Worm (Caenorhabditis elegans) whole organism, L3 larva: ENCODE measurements around the gene sea-1.
A peak's percentile ranks its signal among the peaks of the same experiment; 100 is the strongest.

Experiments used
- ZK546.5 ChIP-seq: sonication (generic microtip); optimal IDR thresholded peaks from 2 replicates; lab custom pipeline; 2017; ENCODE audit warnings: missing biosample characterization, missing genetic modification characterization
- aly-2 ChIP-seq: fragments of 150-350 bp; optimal IDR thresholded peaks from 2 replicates; lab custom pipeline; 2014; ENCODE audit warnings: missing biosample characterization, missing genetic modification characterization
- ama-1 ChIP-seq: fragments of 150-350 bp; optimal IDR thresholded peaks from 2 replicates; lab custom pipeline; 2018
- ceh-16 ChIP-seq: sonication (generic microtip); optimal IDR thresholded peaks from 2 replicates; lab custom pipeline; 2017; ENCODE audit warnings: missing biosample characterization, missing genetic modification characterization
- ceh-82 ChIP-seq: fragments of 150-350 bp; optimal IDR thresholded peaks from 2 replicates; lab custom pipeline; 2014; ENCODE audit warnings: missing biosample characterization, missing genetic modification characterization
- ceh-9 ChIP-seq: sonication (generic microtip); optimal IDR thresholded peaks from 2 replicates; lab custom pipeline; 2018; ENCODE audit warnings: missing biosample characterization, missing genetic modification characterization
- daf-12 ChIP-seq: fragments of 150-350 bp; optimal IDR thresholded peaks from 2 replicates; lab custom pipeline; 2014; ENCODE audit warnings: missing biosample characterization, missing genetic modification reagents, missing genetic modification characterization
- egl-27 ChIP-seq: sonication (generic microtip); optimal IDR thresholded peaks from 4 replicates; lab custom pipeline; 2017; ENCODE audit warnings: missing biosample characterization, missing genetic modification reagents, missing genetic modification characterization
- egl-5 ChIP-seq: fragments of 150-350 bp; optimal IDR thresholded peaks from 2 replicates; lab custom pipeline; 2017; ENCODE audit warnings: missing biosample characterization, missing genetic modification reagents, missing genetic modification characterization, inconsistent platforms
- elt-1 ChIP-seq: fragments of 150-350 bp; optimal IDR thresholded peaks from 2 replicates; lab custom pipeline; 2014; ENCODE audit warnings: missing biosample characterization, missing genetic modification characterization
- elt-3 ChIP-seq, 3 experiments: fragments of 150-350 bp in 1 of 3; sonication (generic microtip) in 2 of 3; optimal IDR thresholded peaks; 2 replicates in 2 of 3; 4 replicates in 1 of 3; lab custom pipeline; 2014 to 2017; ENCODE audit warnings: missing biosample characterization in 3 of 3, missing genetic modification characterization in 3 of 3
- eor-1 ChIP-seq, 2 experiments: fragments of 150-350 bp; optimal IDR thresholded peaks; 2 replicates each; lab custom pipeline; 2014 to 2018; ENCODE audit warnings: missing biosample characterization in 2 of 2, missing genetic modification characterization in 2 of 2
- fkh-10 ChIP-seq: sonication (generic microtip); optimal IDR thresholded peaks from 2 replicates; lab custom pipeline; 2017; ENCODE audit warnings: missing biosample characterization, missing genetic modification reagents, missing genetic modification characterization
- fkh-2 ChIP-seq: fragments of 150-350 bp; optimal IDR thresholded peaks from 2 replicates; lab custom pipeline; 2014; ENCODE audit warnings: missing biosample characterization, missing genetic modification reagents, missing genetic modification characterization
- fos-1 ChIP-seq: fragments of 150-350 bp; optimal IDR thresholded peaks from 2 replicates; lab custom pipeline; 2014; ENCODE audit warnings: missing biosample characterization, missing genetic modification characterization
- jun-1 ChIP-seq: fragments of 150-350 bp; optimal IDR thresholded peaks from 2 replicates; lab custom pipeline; 2014; ENCODE audit warnings: missing biosample characterization, missing genetic modification reagents, missing genetic modification characterization
- lin-15B ChIP-seq: fragments of 150-350 bp; optimal IDR thresholded peaks from 2 replicates; lab custom pipeline; 2014; ENCODE audit warnings: missing biosample characterization, missing genetic modification characterization
- lin-39 ChIP-seq: fragments of 150-350 bp; optimal IDR thresholded peaks from 2 replicates; lab custom pipeline; 2018; ENCODE audit warnings: missing biosample characterization, missing genetic modification reagents, missing genetic modification characterization
- lsy-12 ChIP-seq: sonication (generic microtip); optimal IDR thresholded peaks from 2 replicates; lab custom pipeline; 2016; ENCODE audit warnings: mild to moderate bottlenecking, missing genetic modification characterization, missing compliant biosample characterization
- nhr-11 ChIP-seq: fragments of 150-350 bp; optimal IDR thresholded peaks from 2 replicates; lab custom pipeline; 2014; ENCODE audit warnings: missing biosample characterization, missing genetic modification characterization
- nhr-12 ChIP-seq: fragments of 150-350 bp; optimal IDR thresholded peaks from 2 replicates; lab custom pipeline; 2014; ENCODE audit warnings: missing biosample characterization, missing genetic modification characterization
- nhr-23 ChIP-seq: fragments of 150-350 bp; optimal IDR thresholded peaks from 2 replicates; lab custom pipeline; 2014; ENCODE audit warnings: missing biosample characterization, missing genetic modification reagents, missing genetic modification characterization
- nhr-237 ChIP-seq: fragments of 150-350 bp; optimal IDR thresholded peaks from 2 replicates; lab custom pipeline; 2014; ENCODE audit warnings: missing biosample characterization, missing genetic modification characterization
- nhr-25 ChIP-seq: sonication (generic microtip); optimal IDR thresholded peaks from 2 replicates; lab custom pipeline; 2017; ENCODE audit warnings: missing biosample characterization, missing genetic modification characterization
- nhr-67 ChIP-seq: fragments of 150-350 bp; optimal IDR thresholded peaks from 2 replicates; lab custom pipeline; 2014; ENCODE audit warnings: missing biosample characterization, missing genetic modification characterization
- nhr-76 ChIP-seq: fragments of 150-350 bp; sonication (generic microtip); optimal IDR thresholded peaks from 5 replicates; lab custom pipeline; 2014; ENCODE audit warnings: missing biosample characterization, missing genetic modification characterization
- nhr-77 ChIP-seq: fragments of 150-350 bp; optimal IDR thresholded peaks from 2 replicates; lab custom pipeline; 2014; ENCODE audit warnings: missing biosample characterization, missing genetic modification characterization
- pha-4 ChIP-seq: fragments of 150-350 bp; optimal IDR thresholded peaks from 2 replicates; lab custom pipeline; 2014; ENCODE audit warnings: missing biosample characterization, missing genetic modification reagents, missing genetic modification characterization
- pqm-1 ChIP-seq: fragments of 150-350 bp; optimal IDR thresholded peaks from 2 replicates; lab custom pipeline; 2017; ENCODE audit warnings: missing biosample characterization, missing genetic modification characterization, inconsistent platforms
- tbx-2 ChIP-seq: sonication (generic microtip); optimal IDR thresholded peaks from 2 replicates; lab custom pipeline; 2016; ENCODE audit warnings: mild to moderate bottlenecking, missing genetic modification characterization, missing compliant biosample characterization

Gene sea-1

DNA sequence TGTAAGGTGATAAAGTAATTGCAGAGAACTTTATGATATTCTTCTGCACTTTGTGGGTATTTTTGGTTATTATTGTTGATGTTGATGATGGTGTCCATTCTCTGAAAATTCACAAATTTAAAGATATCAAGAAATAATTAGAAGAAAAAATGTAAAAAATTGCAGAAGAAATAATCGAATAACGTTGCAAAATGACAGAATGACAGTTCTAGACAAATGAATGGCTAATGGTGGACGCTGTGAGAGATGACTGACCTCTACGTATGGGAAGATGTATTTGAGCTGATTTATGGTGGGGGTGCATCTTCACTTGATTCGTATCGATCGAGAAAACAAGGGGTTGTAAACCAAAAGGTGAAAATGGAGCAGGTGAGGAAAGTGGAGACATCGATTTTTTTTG, at the start of gene sea-1:
Gene sea-1, minus strand, starts transcription at position 101 of the 400 bp plus-strand sequence.
- no peak for TF ChIP-seq eor-1 (tag; optimal IDR thresholded peaks at IDR 0.05; lab: Kevin White, UChicago)
- TF ChIP-seq pqm-1, result no peak
- no peak for TF ChIP-seq nhr-25 (tag; lab: Kevin White, UChicago)
- TF ChIP-seq nhr-77 (tag; lab: Kevin White, UChicago), result no peak
- no peak for TF ChIP-seq nhr-11 (tag; lab: Kevin White, UChicago)
- TF ChIP-seq, all 47 proteins: peak for 0

- TF ChIP-seq ceh-16 (tag; lab: Kevin White, UChicago) (no peak), lin-39 (tag; lab: Kevin White, UChicago) (no peak), nhr-12 (tag; lab: Kevin White, UChicago) (no peak), ceh-82 (no peak), jun-1 (tag; lab: Kevin White, UChicago) (no peak), nhr-76 (tag; lab: Kevin White, UChicago) (no peak), aly-2 (tag; lab: Kevin White, UChicago) (no peak), lsy-12 (tag; lab: Kevin White, UChicago) (no peak), egl-27 (tag; lab: Kevin White, UChicago) (no peak), nhr-77 (tag; lab: Kevin White, UChicago) (no peak), nhr-237 (tag; lab: Kevin White, UChicago) (no peak), tbx-2 (no peak), nhr-67 (tag; lab: Kevin White, UChicago) (no peak)
- TF ChIP-seq, all 47 proteins: peak for 0
These were observed 47.6 kb upstream of the sea-1 start, which contains the start of gene C46E10.3 for ce11 chrII:3721016-3721415. C46E10.3 (plus strand) TSS chrII:3721316.

DNA sequence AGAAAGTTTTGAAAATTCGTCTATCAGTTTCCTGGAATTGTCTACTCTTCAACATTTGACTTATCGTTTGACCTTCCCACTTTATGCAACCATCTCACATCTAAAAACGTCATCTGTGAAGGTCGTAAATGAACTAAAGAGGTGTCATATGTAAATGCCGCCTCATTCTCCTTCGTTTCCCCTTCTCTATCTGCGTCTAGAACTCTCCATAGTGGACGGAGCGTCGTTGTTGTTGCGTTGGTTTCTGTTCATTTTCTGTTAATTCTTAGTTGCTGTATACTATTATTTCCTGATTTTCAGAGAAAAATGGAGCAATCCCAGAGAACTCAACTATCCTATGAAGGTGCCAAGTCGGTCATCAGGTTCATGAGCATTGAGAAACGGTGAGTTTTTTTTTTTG, 43.6 kb upstream of the sea-1 start, which contains the start of gene fbxc-52:
Gene fbxc-52, plus strand, starts transcription at position 301 of the 400 bp plus-strand sequence.
- TF ChIP-seq lin-39 (tag; lab: Kevin White, UChicago) (no peak), nhr-25 (tag; lab: Kevin White, UChicago) (peak; percentile 45)

DNA sequence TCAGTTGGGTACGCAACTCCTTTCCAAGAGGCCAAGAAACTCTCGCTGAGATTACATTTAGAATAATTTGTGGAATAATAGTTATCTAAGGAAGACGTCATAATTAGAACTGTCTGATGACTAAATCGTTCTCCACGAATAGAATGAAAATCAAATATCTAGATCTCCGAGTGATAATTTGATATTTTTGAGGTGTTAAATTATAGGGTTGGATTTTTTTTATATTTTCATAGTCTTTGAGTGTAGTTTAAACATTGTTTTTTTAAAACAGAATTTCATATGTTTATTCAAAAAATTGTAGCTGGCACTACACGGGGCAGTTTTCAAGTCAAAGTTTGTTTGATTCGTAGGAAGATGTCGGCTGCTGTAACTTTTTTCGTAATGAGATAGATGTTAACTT, 43.1 kb upstream of the sea-1 start, which contains the start of gene srh-99:
Gene srh-99, minus strand, starts transcription at position 101 of the 400 bp plus-strand sequence.
- no peak for TF ChIP-seq nhr-76 (tag; lab: Kevin White, UChicago)
- TF ChIP-seq nhr-23, result no peak
- TF ChIP-seq ceh-9 (tag; lab: Kevin White, UChicago), result no peak
- TF ChIP-seq fos-1 (tag; lab: Kevin White, UChicago), result no peak
- no peak for TF ChIP-seq egl-5 (tag; lab: Kevin White, UChicago)
- no peak for TF ChIP-seq elt-3 (tag; optimal IDR thresholded peaks at IDR 0.05; lab: Kevin White, UChicago)

ce11 chrII:3714595-3714994, 41.2 kb upstream of the sea-1 start, which contains the start of gene srh-100:
srh-100 (minus strand) TSS chrII:3714695.
- TF ChIP-seq aly-2 (tag; lab: Kevin White, UChicago), result no peak
- TF ChIP-seq ceh-82, result no peak
- no peak for TF ChIP-seq elt-1 (tag; lab: Kevin White, UChicago)
- no peak for TF ChIP-seq daf-12 (tag; lab: Kevin White, UChicago)
- no peak for TF ChIP-seq pha-4
- no peak for TF ChIP-seq nhr-77 (tag; lab: Kevin White, UChicago)

DNA sequence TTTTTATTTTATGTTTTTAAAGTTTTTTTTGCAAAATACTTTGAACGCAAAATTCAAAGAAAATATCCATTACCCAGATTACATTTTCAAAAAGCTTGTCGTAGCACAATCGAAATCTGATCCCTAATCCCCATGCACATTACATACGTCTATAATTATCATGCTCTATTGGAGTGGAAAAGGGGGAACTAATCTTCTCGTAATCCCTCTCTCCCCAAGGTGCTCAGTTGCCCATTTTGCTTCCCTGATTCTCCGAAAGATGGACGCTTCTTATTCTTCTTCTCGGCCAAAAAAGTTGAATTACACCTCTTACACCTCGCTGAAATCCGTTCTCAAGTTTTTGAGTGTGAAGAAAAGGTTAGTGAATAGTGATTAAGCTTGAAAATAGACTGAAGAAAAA, 37.7 kb upstream of the sea-1 start, which contains the start of gene fbxc-53:
Gene fbxc-53, plus strand, starts transcription at position 245 of the 400 bp plus-strand sequence.
- no peak for TF ChIP-seq fkh-10 (GFP tag; lab: Kevin White, UChicago)
- no peak for TF ChIP-seq fkh-2 (tag; lab: Kevin White, UChicago)
- TF ChIP-seq pqm-1, result no peak
- no peak for TF ChIP-seq ama-1
- no peak for TF ChIP-seq lin-15B (tag; lab: Kevin White, UChicago)
- no peak for TF ChIP-seq nhr-67 (tag; lab: Kevin White, UChicago)
- TF ChIP-seq ZK546.5 (tag; lab: Kevin White, UChicago), result no peak
- no peak for TF ChIP-seq elt-1 (tag; lab: Kevin White, UChicago)
- no peak for TF ChIP-seq egl-5 (tag; lab: Kevin White, UChicago)
- no peak for TF ChIP-seq aly-2 (tag; lab: Kevin White, UChicago)
- TF ChIP-seq egl-27 (tag; lab: Kevin White, UChicago), result no peak
